Worm (Caenorhabditis elegans) whole organism, young adult: ENCODE results near the gene rfc-3.
A peak's percentile ranks its signal among the peaks of the same experiment; 100 is the strongest.

Experiments used
- F39B2.1 ChIP-seq: fragments of 200-800 bp; sonication (Bioruptor generic); IDR thresholded peaks from 2 replicates; pipeline ENCODE4 v1.3.6; 2022; ENCODE audit warnings: missing genetic modification reagents, missing genetic modification characterization, missing compliant biosample characterization
- F55B11.4 ChIP-seq: sonication (generic microtip); optimal IDR thresholded peaks from 2 replicates; lab custom pipeline; 2016; ENCODE audit warnings: missing compliant biosample characterization, missing genetic modification characterization, borderline replicate concordance; ENCODE audit not compliant: insufficient read depth
- T07F8.4 ChIP-seq: sonication (generic microtip); optimal IDR thresholded peaks from 2 replicates; lab custom pipeline; 2016; ENCODE audit warnings: mild to moderate bottlenecking, missing genetic modification characterization, moderate library complexity, missing compliant biosample characterization
- T26A5.8 ChIP-seq: sonication (generic microtip); optimal IDR thresholded peaks from 2 replicates; lab custom pipeline; 2016; ENCODE audit warnings: missing genetic modification characterization, missing compliant biosample characterization
- Y53G8AR.9 ChIP-seq: fragments of 200-800 bp; sonication (Bioruptor generic); conservative IDR thresholded peaks from 2 replicates; pipeline ENCODE4 v1.3.6; 2022; ENCODE audit warnings: missing genetic modification reagents, missing genetic modification characterization, missing compliant biosample characterization
- Y79H2A.3 ChIP-seq: fragments of 200-800 bp; sonication (Bioruptor generic); conservative IDR thresholded peaks from 2 replicates; pipeline ENCODE4 v1.3.6; 2022; ENCODE audit warnings: missing genetic modification reagents, missing genetic modification characterization, missing compliant biosample characterization
- akir-1 ChIP-seq: fragments of 200-800 bp; sonication (Bioruptor generic); optimal IDR thresholded peaks from 2 replicates; lab custom pipeline; 2018; ENCODE audit warnings: mild to moderate bottlenecking, missing genetic modification characterization, moderate library complexity, missing compliant biosample characterization
- athp-1 ChIP-seq: sonication (generic microtip); optimal IDR thresholded peaks from 2 replicates; lab custom pipeline; 2017; ENCODE audit warnings: mild to moderate bottlenecking, missing genetic modification characterization, missing compliant biosample characterization
- ccch-3 ChIP-seq: fragments of 200-800 bp; sonication (Bioruptor generic); optimal IDR thresholded peaks from 2 replicates; lab custom pipeline; 2018; ENCODE audit warnings: mild to moderate bottlenecking, missing genetic modification characterization, missing compliant biosample characterization
- cebp-2 ChIP-seq: fragments of 200-800 bp; sonication (Bioruptor generic); IDR thresholded peaks from 2 replicates; pipeline ENCODE4 v1.3.6; 2022; ENCODE audit warnings: missing genetic modification characterization, missing compliant biosample characterization
- ceh-100 ChIP-seq: fragments of 200-800 bp; sonication (Bioruptor generic); IDR thresholded peaks from 2 replicates; pipeline ENCODE4 v1.3.6; 2022; ENCODE audit warnings: missing genetic modification reagents, missing genetic modification characterization, missing compliant biosample characterization
- ceh-58 ChIP-seq: fragments of 200-800 bp; sonication (Bioruptor generic); IDR thresholded peaks from 2 replicates; pipeline ENCODE4 v1.3.6; 2022; ENCODE audit warnings: missing genetic modification characterization, missing compliant biosample characterization
- dox-1 ChIP-seq: fragments of 200-800 bp; sonication (Bioruptor generic); IDR thresholded peaks from 2 replicates; pipeline ENCODE4 v1.3.6; 2022; ENCODE audit warnings: missing genetic modification reagents, missing genetic modification characterization, missing compliant biosample characterization
- dpl-1 ChIP-seq: fragments of 150-350 bp; optimal IDR thresholded peaks from 2 replicates; lab custom pipeline; 2014; ENCODE audit warnings: missing biosample characterization, missing genetic modification reagents, missing genetic modification characterization
- efl-1 ChIP-seq: fragments of 150-350 bp; optimal IDR thresholded peaks from 2 replicates; lab custom pipeline; 2014; ENCODE audit warnings: missing biosample characterization, missing genetic modification reagents, missing genetic modification characterization
- hlh-26 ChIP-seq: fragments of 200-800 bp; sonication (Bioruptor generic); conservative IDR thresholded peaks from 2 replicates; pipeline ENCODE4 v1.3.6; 2022; ENCODE audit warnings: missing genetic modification reagents, missing genetic modification characterization, missing compliant biosample characterization
- hrde-1 ChIP-seq: sonication (generic microtip); optimal IDR thresholded peaks from 2 replicates; lab custom pipeline; 2016; ENCODE audit warnings: missing genetic modification characterization, mild to moderate bottlenecking, missing compliant biosample characterization, moderate library complexity, missing genotype, missing genetic modification reagents, borderline replicate concordance
- lag-1 ChIP-seq: fragments of 200-800 bp; sonication (Bioruptor generic); IDR thresholded peaks from 2 replicates; pipeline ENCODE4 v1.3.6; 2022; ENCODE audit warnings: missing genetic modification reagents, missing genetic modification characterization, missing compliant biosample characterization
- lin-26 ChIP-seq: fragments of 200-800 bp; sonication (Bioruptor generic); IDR thresholded peaks from 2 replicates; pipeline ENCODE4 v1.3.6; 2022; ENCODE audit warnings: missing genetic modification reagents, missing genetic modification characterization, missing compliant biosample characterization
- lin-35 ChIP-seq, 3 experiments: fragments of 150-350 bp in 2 of 3; sonication (generic microtip) in 1 of 3; optimal IDR thresholded peaks; 2 replicates each; lab custom pipeline; 2014 to 2018; ENCODE audit warnings: missing biosample characterization in 3 of 3, missing genetic modification characterization in 3 of 3, missing genetic modification reagents in 3 of 3
- lsl-1 ChIP-seq: fragments of 200-800 bp; sonication (Bioruptor generic); optimal IDR thresholded peaks from 2 replicates; lab custom pipeline; 2018; ENCODE audit warnings: mild to moderate bottlenecking, missing genetic modification characterization, moderate library complexity, missing compliant biosample characterization
- madf-6 ChIP-seq: fragments of 200-800 bp; sonication (Bioruptor generic); IDR thresholded peaks from 2 replicates; pipeline ENCODE4 v1.3.6; 2022; ENCODE audit warnings: missing genetic modification reagents, missing genetic modification characterization, missing compliant biosample characterization
- mel-28 ChIP-seq: sonication (generic microtip); optimal IDR thresholded peaks from 2 replicates; lab custom pipeline; 2016; ENCODE audit warnings: borderline replicate concordance, mild to moderate bottlenecking, missing genetic modification characterization, missing compliant biosample characterization
- mes-4 ChIP-seq: sonication (generic microtip); optimal IDR thresholded peaks from 2 replicates; lab custom pipeline; 2016; ENCODE audit warnings: missing genotype, missing genetic modification characterization, missing compliant biosample characterization
- mxl-1 ChIP-seq: sonication (generic microtip); optimal IDR thresholded peaks from 2 replicates; lab custom pipeline; 2016; ENCODE audit warnings: missing genetic modification characterization, missing compliant biosample characterization
- nhr-120 ChIP-seq: fragments of 200-800 bp; sonication (Bioruptor generic); IDR thresholded peaks from 2 replicates; pipeline ENCODE4 v1.3.6; 2022; ENCODE audit warnings: missing genetic modification characterization, missing compliant biosample characterization
- nhr-90 ChIP-seq: sonication (generic microtip); optimal IDR thresholded peaks from 2 replicates; lab custom pipeline; 2016; ENCODE audit warnings: missing genotype, mild to moderate bottlenecking, missing genetic modification characterization, missing compliant biosample characterization
- pha-4 ChIP-seq: fragments of 150-350 bp; sonication (generic microtip); optimal IDR thresholded peaks from 2 replicates; lab custom pipeline; 2014; ENCODE audit warnings: missing biosample characterization, missing genetic modification reagents, missing genetic modification characterization
- snpc-3.4 ChIP-seq: sonication (generic microtip); optimal IDR thresholded peaks from 2 replicates; lab custom pipeline; 2017; ENCODE audit warnings: missing genetic modification characterization, mild to moderate bottlenecking, missing compliant biosample characterization, antibody characterized with exemption, moderate library complexity, missing genotype, missing genetic modification reagents
- snpc-4 ChIP-seq, 5 experiments: fragments of 150-350 bp in 1 of 5; sonication (generic microtip) in 4 of 5; optimal IDR thresholded peaks; 2 replicates each; lab custom pipeline; 2014 to 2018; ENCODE audit warnings: missing genetic modification characterization in 5 of 5, missing biosample characterization in 3 of 5, antibody characterized with exemption in 2 of 5, mild to moderate bottlenecking in 2 of 5, missing compliant biosample characterization in 2 of 5, missing genotype in 2 of 5, moderate library complexity in 2 of 5, missing genetic modification reagents in 1 of 5
- somi-1 ChIP-seq: fragments of 200-800 bp; sonication (Bioruptor generic); optimal IDR thresholded peaks from 2 replicates; lab custom pipeline; 2018; ENCODE audit warnings: mild to moderate bottlenecking, missing genetic modification characterization, missing compliant biosample characterization
- tbp1 ChIP-seq: fragments of 200-800 bp; sonication (Bioruptor generic); optimal IDR thresholded peaks from 2 replicates; lab custom pipeline; 2018; ENCODE audit warnings: mild to moderate bottlenecking, missing genetic modification characterization, missing compliant biosample characterization
- zim-3 ChIP-seq: sonication (generic microtip); optimal IDR thresholded peaks from 2 replicates; lab custom pipeline; 2017; ENCODE audit warnings: mild to moderate bottlenecking, missing genetic modification characterization, moderate library complexity, missing compliant biosample characterization
- ztf-22 ChIP-seq: fragments of 200-800 bp; sonication (Bioruptor generic); optimal IDR thresholded peaks from 2 replicates; lab custom pipeline; 2018; ENCODE audit warnings: mild to moderate bottlenecking, missing genetic modification characterization, moderate library complexity, missing compliant biosample characterization
- ztf-26 ChIP-seq: sonication (generic microtip); optimal IDR thresholded peaks from 2 replicates; lab custom pipeline; 2017; ENCODE audit warnings: missing genetic modification characterization, missing compliant biosample characterization

The rfc-3 gene

ce11 chrIV:13070142-13070541, 25.4 kb upstream of the rfc-3 start, which contains the start of gene scl-7:
scl-7 (plus strand) TSS chrIV:13070442.
- TF ChIP-seq Y79H2A.3 (GFP tag; lab: Robert Waterston, UW): no peak
- TF ChIP-seq ztf-22 (GFP tag; lab: Kevin White, UChicago): no peak
- no peak for TF ChIP-seq lin-35 (GFP tag; optimal IDR thresholded peaks at IDR 0.05; lab: Kevin White, UChicago)
- TF ChIP-seq nhr-90 (tag; lab: Kevin White, UChicago): no peak
- no peak for TF ChIP-seq ztf-26
- no peak for TF ChIP-seq F55B11.4 (tag; lab: Kevin White, UChicago)
- no peak for TF ChIP-seq zim-3
- TF ChIP-seq snpc-4 (GFP tag; optimal IDR thresholded peaks at IDR 0.05; lab: Kevin White, UChicago): no peak
- TF ChIP-seq snpc-4 (tag; optimal IDR thresholded peaks at IDR 0.05; lab: Kevin White, UChicago): no peak
- TF ChIP-seq cebp-2 (GFP tag; lab: Robert Waterston, UW): no peak
- TF ChIP-seq T26A5.8 (tag; lab: Kevin White, UChicago): no peak
- no peak for TF ChIP-seq lin-26
- TF ChIP-seq hlh-26 (GFP tag; lab: Robert Waterston, UW): no peak
- TF ChIP-seq Y53G8AR.9 (GFP tag; lab: Robert Waterston, UW): no peak
- TF ChIP-seq lsl-1 (GFP tag; lab: Kevin White, UChicago): no peak
- no peak for TF ChIP-seq snpc-3.4
- TF ChIP-seq athp-1 (tag; lab: Kevin White, UChicago): no peak
- TF ChIP-seq madf-6 (GFP tag; lab: Robert Waterston, UW): no peak
- TF ChIP-seq dox-1: no peak
- TF ChIP-seq, all 124 proteins: peak for 0

ce11 chrIV:13071445-13071844, 24.1 kb upstream of the rfc-3 start, which contains the start of gene scl-8:
scl-8 (plus strand) TSS chrIV:13071745.
- no peak for TF ChIP-seq ccch-3 (GFP tag; lab: Kevin White, UChicago)
- no peak for TF ChIP-seq efl-1 (GFP tag; lab: Kevin White, UChicago)
- TF ChIP-seq lag-1 (GFP tag; lab: Robert Waterston, UW): no peak
- no peak for TF ChIP-seq F39B2.1 (GFP tag; lab: Robert Waterston, UW)
- TF ChIP-seq mel-28 (tag; lab: Kevin White, UChicago): no peak

- TF ChIP-seq somi-1 (peak; percentile 17), lin-26 (peak; percentile 47; the same call in 1 of the 2 replicates), T07F8.4 (tag; lab: Kevin White, UChicago) (no peak), snpc-4 (GFP tag; optimal IDR thresholded peaks at IDR 0.05; lab: Kevin White, UChicago) (no peak), snpc-4 (tag; optimal IDR thresholded peaks at IDR 0.05; lab: Kevin White, UChicago) (peak in 3 of 4 experiments; percentile 14 to 79 (median 62))
- TF ChIP-seq, all 124 proteins: peak for 3
Measured at ce11 chrIV:13075625-13076252, 19.8 kb upstream of the rfc-3 start.

- TF ChIP-seq nhr-120 (no peak), lin-35 (GFP tag; optimal IDR thresholded peaks at IDR 0.05; lab: Kevin White, UChicago) (no peak), dpl-1 (GFP tag; lab: Kevin White, UChicago) (no peak), tbp1 (GFP tag; lab: Kevin White, UChicago) (no peak), pha-4 (no peak), akir-1 (no peak), ceh-100 (GFP tag; lab: Robert Waterston, UW) (no peak), ceh-58 (GFP tag; lab: Robert Waterston, UW) (no peak), nhr-90 (tag; lab: Kevin White, UChicago) (no peak), mxl-1 (tag; lab: Kevin White, UChicago) (no peak), lin-26 (no peak), hrde-1 (tag; lab: Kevin White, UChicago) (no peak), mes-4 (tag; lab: Kevin White, UChicago) (no peak)
Measured at ce11 chrIV:13076620-13077019, 18.9 kb upstream of the rfc-3 start, which contains the start of gene C39E9.7. C39E9.7 (minus strand) TSS chrIV:13076720.
